Fruit fly (Drosophila melanogaster) whole organism, wandering third instar larva: Measurements from ENCODE around the gene CG8765.

ENCODE experiments used
- Abd-B ChIP-seq: fragments of >200 bp; optimal IDR thresholded peaks from 2 replicates; lab custom pipeline; 2017; ENCODE audit warnings: missing biosample characterization, missing genetic modification characterization
- CG32264 ChIP-seq: fragments of 200-800 bp; sonication (Bioruptor generic); optimal IDR thresholded peaks from 2 replicates; lab custom pipeline; 2016; ENCODE audit warnings: missing biosample characterization, missing genetic modification characterization
- CG9705 ChIP-seq: fragments of 200-800 bp; sonication (Bioruptor generic); optimal IDR thresholded peaks from 2 replicates; lab custom pipeline; 2018; ENCODE audit warnings: missing biosample characterization, mild to moderate bottlenecking, missing genetic modification characterization
- Dfd ChIP-seq: fragments of >200 bp; optimal IDR thresholded peaks from 2 replicates; lab custom pipeline; 2017; ENCODE audit warnings: missing biosample characterization, missing genetic modification characterization
- Dif ChIP-seq: fragments of 200-275, 200-300 bp; sonication (Bioruptor generic); optimal IDR thresholded peaks from 2 replicates; lab custom pipeline; 2018; ENCODE audit warnings: missing biosample characterization, missing genetic modification characterization; ENCODE audit not compliant: partially characterized antibody
- GATAd ChIP-seq: sonication (Bioruptor generic); optimal IDR thresholded peaks from 2 replicates; lab custom pipeline; 2016; ENCODE audit warnings: missing biosample characterization, missing genetic modification characterization
- Hnf4 ChIP-seq: fragments of 200-800 bp; sonication (Bioruptor generic); optimal IDR thresholded peaks from 2 replicates; lab custom pipeline; 2016; ENCODE audit warnings: missing biosample characterization, mild to moderate bottlenecking, missing genetic modification characterization
- Hr78 ChIP-seq: fragments of >200 bp; optimal IDR thresholded peaks from 2 replicates; lab custom pipeline; 2017; ENCODE audit warnings: missing biosample characterization, missing genetic modification characterization
- Jra ChIP-seq: sonication (Bioruptor generic); optimal IDR thresholded peaks from 2 replicates; lab custom pipeline; 2016; ENCODE audit warnings: missing biosample characterization, missing genetic modification characterization
- Mio ChIP-seq: sonication (Bioruptor generic); optimal IDR thresholded peaks from 2 replicates; lab custom pipeline; 2016; ENCODE audit warnings: missing biosample characterization, missing genetic modification characterization
- Myc ChIP-seq: fragments of >200 bp; optimal IDR thresholded peaks from 2 replicates; lab custom pipeline; 2017
- N ChIP-seq: fragments of >200 bp; optimal IDR thresholded peaks from 2 replicates; lab custom pipeline; 2018; ENCODE audit warnings: missing biosample characterization, missing external identifiers, missing genetic modification characterization
- Rel ChIP-seq, 2 experiments: fragments of 200-800 bp; sonication (Bioruptor generic) in 1 of 2; optimal IDR thresholded peaks; 2 replicates in 1 of 2; 3 replicates in 1 of 2; lab custom pipeline; 2016 to 2019; ENCODE audit warnings: mild to moderate bottlenecking in 2 of 2, missing biosample characterization in 2 of 2, missing genetic modification characterization in 2 of 2, moderate library complexity in 1 of 2
- Sp1 ChIP-seq: fragments of 200-800 bp; sonication (Bioruptor generic); optimal IDR thresholded peaks from 3 replicates; lab custom pipeline; 2019; ENCODE audit warnings: missing biosample characterization, mild to moderate bottlenecking, missing genetic modification characterization, moderate library complexity
- Vsx2 ChIP-seq: fragments of 200-300, 225-300 bp; sonication (Bioruptor generic); optimal IDR thresholded peaks from 2 replicates; lab custom pipeline; 2018; ENCODE audit warnings: missing biosample characterization, missing genetic modification characterization; ENCODE audit not compliant: partially characterized antibody
- br ChIP-seq: fragments of 200-800 bp; sonication (Bioruptor generic); optimal IDR thresholded peaks from 2 replicates; lab custom pipeline; 2016; ENCODE audit warnings: missing biosample characterization, missing genetic modification characterization
- brk ChIP-seq: fragments of 200-800 bp; sonication (Bioruptor generic); optimal IDR thresholded peaks from 2 replicates; lab custom pipeline; 2016; ENCODE audit warnings: missing biosample characterization, mild to moderate bottlenecking, missing genetic modification characterization
- dl ChIP-seq, 2 experiments: fragments of 175-275, 200-275 bp in 1 of 2; fragments of 200-275 bp in 1 of 2; sonication (Bioruptor generic); optimal IDR thresholded peaks; lab custom pipeline; 2018; ENCODE audit warnings: mild to moderate bottlenecking in 2 of 2, missing biosample characterization in 2 of 2, missing genetic modification characterization in 2 of 2, moderate library complexity in 2 of 2; ENCODE audit not compliant: partially characterized antibody in 2 of 2, insufficient read depth in 1 of 2
- dmrt93B ChIP-seq: fragments of 200-800 bp; sonication (Bioruptor generic); optimal IDR thresholded peaks from 2 replicates; lab custom pipeline; 2018; ENCODE audit warnings: missing biosample characterization, mild to moderate bottlenecking, missing genetic modification characterization
- dsf ChIP-seq: sonication (Bioruptor generic); optimal IDR thresholded peaks from 2 replicates; lab custom pipeline; 2016; ENCODE audit warnings: missing biosample characterization, missing genetic modification characterization, borderline replicate concordance
- ey ChIP-seq: fragments of 200-800 bp; sonication (Bioruptor generic); optimal IDR thresholded peaks from 2 replicates; lab custom pipeline; 2016; ENCODE audit warnings: missing biosample characterization, missing genetic modification characterization
- foxo ChIP-seq, 2 experiments: fragments of 200-800 bp; sonication (Bioruptor generic); optimal IDR thresholded peaks; 2 replicates in 1 of 2; 3 replicates in 1 of 2; lab custom pipeline; 2016 to 2017; ENCODE audit warnings: missing biosample characterization in 2 of 2, missing genetic modification characterization in 2 of 2
- fru ChIP-seq: fragments of 200-800 bp; sonication (Bioruptor generic); optimal IDR thresholded peaks from 3 replicates; lab custom pipeline; 2016; ENCODE audit warnings: missing biosample characterization, mild to moderate bottlenecking, missing genetic modification characterization
- h ChIP-seq: fragments of 200-800 bp; sonication (Bioruptor generic); optimal IDR thresholded peaks from 3 replicates; lab custom pipeline; 2016; ENCODE audit warnings: missing biosample characterization, mild to moderate bottlenecking, missing genetic modification characterization
- lola ChIP-seq: fragments of >200 bp; optimal IDR thresholded peaks from 2 replicates; lab custom pipeline; 2017; ENCODE audit warnings: missing biosample characterization, missing genetic modification characterization
- pan ChIP-seq: fragments of >200 bp; optimal IDR thresholded peaks from 2 replicates; lab custom pipeline; 2017
- psq ChIP-seq: fragments of 200-800 bp; sonication (Bioruptor generic); optimal IDR thresholded peaks from 3 replicates; lab custom pipeline; 2017; ENCODE audit warnings: missing biosample characterization, mild to moderate bottlenecking, missing genetic modification characterization, moderate library complexity
- rgr ChIP-seq: fragments of 200-800 bp; sonication (Bioruptor generic); optimal IDR thresholded peaks from 3 replicates; lab custom pipeline; 2016; ENCODE audit warnings: missing biosample characterization, mild to moderate bottlenecking, missing genetic modification characterization
- sv ChIP-seq: fragments of 200-800 bp; sonication (Bioruptor generic); optimal IDR thresholded peaks from 3 replicates; lab custom pipeline; 2016; ENCODE audit warnings: missing biosample characterization, missing genetic modification characterization
- tai ChIP-seq: sonication (Bioruptor generic); optimal IDR thresholded peaks from 2 replicates; lab custom pipeline; 2016; ENCODE audit warnings: missing biosample characterization, missing genetic modification characterization
- woc ChIP-seq: sonication (Bioruptor generic); optimal IDR thresholded peaks from 2 replicates; lab custom pipeline; 2016; ENCODE audit warnings: missing biosample characterization, mild to moderate bottlenecking, missing genetic modification characterization

Gene CG8765

dm6 chr3L:19701662-19702061 lies 14.5 kb upstream of the CG8765 start:
- TF ChIP-seq woc (no peak), Jra (no peak), tai (GFP tag; lab: Kevin White, UChicago) (no peak), pan (lab: Kevin White, UChicago) (no peak), br (no peak), rgr (GFP tag; lab: Kevin White, UChicago) (no peak), dsf (GFP tag; lab: Kevin White, UChicago) (no peak), Rel (GFP tag; optimal IDR thresholded peaks at IDR 0.05; lab: Kevin White, UChicago) (no peak), Rel (tag; optimal IDR thresholded peaks at IDR 0.05; lab: Kevin White, UChicago) (no peak), Sp1 (no peak), psq (GFP tag; lab: Kevin White, UChicago) (no peak), Mio (GFP tag; lab: Kevin White, UChicago) (no peak), dl (GFP tag; optimal IDR thresholded peaks at IDR 0.05; lab: Kevin White, UChicago; ENCODE audit: insufficient read depth in 1 of 2, partially characterized antibody in 2 of 2) (no peak), foxo (GFP tag; optimal IDR thresholded peaks at IDR 0.05; lab: Kevin White, UChicago) (no peak), CG9705 (GFP tag; lab: Kevin White, UChicago) (no peak), N (GFP tag; lab: Kevin White, UChicago) (no peak), lola (GFP tag; lab: Kevin White, UChicago) (no peak)

dm6 chr3L:19701106-19701505 lies 14.0 kb upstream of the CG8765 start:
- TF ChIP-seq dl (GFP tag; optimal IDR thresholded peaks at IDR 0.05; lab: Kevin White, UChicago; ENCODE audit: insufficient read depth in 1 of 2, partially characterized antibody in 2 of 2) (no peak), Myc (lab: Kevin White, UChicago) (no peak), pan (lab: Kevin White, UChicago) (no peak), ey (GFP tag; lab: Kevin White, UChicago) (no peak), CG32264 (GFP tag; lab: Kevin White, UChicago) (no peak), Vsx2 (GFP tag; lab: Kevin White, UChicago) (no peak), Dfd (GFP tag; lab: Kevin White, UChicago) (no peak), Abd-B (no peak), Dif (GFP tag; lab: Kevin White, UChicago) (no peak), Jra (no peak), psq (GFP tag; lab: Kevin White, UChicago) (no peak), Hr78 (no peak), woc (no peak), N (GFP tag; lab: Kevin White, UChicago) (no peak), brk (GFP tag; lab: Kevin White, UChicago) (no peak), Sp1 (no peak), tai (GFP tag; lab: Kevin White, UChicago) (no peak), Hnf4 (GFP tag; lab: Kevin White, UChicago) (no peak), sv (no peak), dsf (GFP tag; lab: Kevin White, UChicago) (no peak)

DNA sequence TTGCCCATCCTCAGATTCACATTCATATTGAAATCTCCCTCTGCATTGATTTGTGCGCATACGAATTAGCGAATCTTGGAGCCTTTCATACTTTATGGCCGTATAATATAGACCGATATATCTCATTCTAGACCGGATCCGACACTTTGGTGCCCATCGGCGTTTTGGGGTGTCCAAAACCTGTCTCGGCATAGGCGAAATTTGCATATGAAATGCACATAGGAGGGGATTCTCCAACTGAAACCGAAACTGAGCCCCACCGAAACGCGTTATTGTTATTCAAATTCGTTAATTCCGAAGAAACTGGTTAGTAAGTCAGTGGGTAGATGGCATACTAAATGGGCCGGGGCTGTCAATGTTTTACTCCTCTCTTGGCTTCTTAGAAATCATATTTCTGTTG lies 13.3 kb upstream of the CG8765 start:
- no peak for TF ChIP-seq Hnf4 (GFP tag; lab: Kevin White, UChicago)
- TF ChIP-seq foxo (GFP tag; optimal IDR thresholded peaks at IDR 0.05; lab: Kevin White, UChicago): no peak
- TF ChIP-seq Myc (lab: Kevin White, UChicago): no peak
- no peak for TF ChIP-seq N (GFP tag; lab: Kevin White, UChicago)
- no peak for TF ChIP-seq sv
- no peak for TF ChIP-seq woc
- no peak for TF ChIP-seq br
- no peak for TF ChIP-seq Rel (GFP tag; optimal IDR thresholded peaks at IDR 0.05; lab: Kevin White, UChicago)
- no peak for TF ChIP-seq Rel (tag; optimal IDR thresholded peaks at IDR 0.05; lab: Kevin White, UChicago)
- no peak for TF ChIP-seq fru (GFP tag; lab: Kevin White, UChicago)
- TF ChIP-seq lola (GFP tag; lab: Kevin White, UChicago): no peak
- TF ChIP-seq h: no peak
- TF ChIP-seq Sp1: no peak
- TF ChIP-seq dl (GFP tag; optimal IDR thresholded peaks at IDR 0.05; lab: Kevin White, UChicago; ENCODE audit: insufficient read depth in 1 of 2, partially characterized antibody in 2 of 2): no peak
- no peak for TF ChIP-seq dmrt93B (GFP tag; lab: Kevin White, UChicago)
- TF ChIP-seq rgr (GFP tag; lab: Kevin White, UChicago): no peak
- TF ChIP-seq, all 38 proteins: peak for 0

dm6 chr3L:19699651-19700050 lies 12.5 kb upstream of the CG8765 start:
- TF ChIP-seq CG32264 (GFP tag; lab: Kevin White, UChicago) (no peak), Sp1 (no peak), h (peak; percentile 25), Myc (lab: Kevin White, UChicago) (no peak), dmrt93B (GFP tag; lab: Kevin White, UChicago) (no peak), Abd-B (no peak), rgr (GFP tag; lab: Kevin White, UChicago) (peak; percentile 16), fru (GFP tag; lab: Kevin White, UChicago) (peak; percentile 11), sv (peak; percentile 14), GATAd (GFP tag; lab: Kevin White, UChicago) (no peak), foxo (GFP tag; optimal IDR thresholded peaks at IDR 0.05; lab: Kevin White, UChicago) (peak in 1 of 2 experiments; percentile 35)
